Worm (Caenorhabditis elegans) whole organism, L4 larva: ENCODE results near the gene mig-10.

Experiments
- D1046.2 ChIP-seq: fragments of 200-800 bp; sonication (Bioruptor generic); IDR thresholded peaks from 2 replicates; pipeline ENCODE4 v1.3.6; 2022; ENCODE audit warnings: missing genetic modification characterization, missing compliant biosample characterization
- F26F4.8 ChIP-seq: fragments of 200-800 bp; sonication (Bioruptor generic); conservative IDR thresholded peaks from 2 replicates; pipeline ENCODE4 v1.3.6; 2022; ENCODE audit warnings: missing genetic modification characterization, missing compliant biosample characterization
- F37D6.2 ChIP-seq: sonication (generic microtip); optimal IDR thresholded peaks from 2 replicates; lab custom pipeline; 2016; ENCODE audit warnings: mild to moderate bottlenecking, missing genetic modification characterization, missing compliant biosample characterization
- F44E2.7 ChIP-seq: fragments of 200-800 bp; sonication (Bioruptor generic); IDR thresholded peaks from 2 replicates; pipeline ENCODE4 v2.1.2; 2022; ENCODE audit warnings: missing genetic modification characterization, missing compliant biosample characterization
- aha-1 ChIP-seq: fragments of 150-350 bp; peaks from one replicate; lab custom pipeline; 2014; ENCODE audit warnings: missing biosample characterization, missing genetic modification characterization
- ceh-20 ChIP-seq: fragments of 200-800 bp; sonication (Bioruptor generic); IDR thresholded peaks from 2 replicates; pipeline ENCODE4 v1.3.6; 2022; ENCODE audit warnings: missing genetic modification reagents, missing genetic modification characterization, missing compliant biosample characterization
- ceh-44 ChIP-seq: fragments of 200-800 bp; sonication (Bioruptor generic); IDR thresholded peaks from 2 replicates; pipeline ENCODE4 v1.3.6; 2022; ENCODE audit warnings: missing genetic modification reagents, missing genetic modification characterization, missing compliant biosample characterization
- ceh-62 ChIP-seq: sonication (generic microtip); optimal IDR thresholded peaks from 2 replicates; lab custom pipeline; 2017; ENCODE audit warnings: missing biosample characterization, missing genetic modification characterization
- cey-2 ChIP-seq: sonication (generic microtip); optimal IDR thresholded peaks from 3 replicates; lab custom pipeline; 2017; ENCODE audit warnings: missing genetic modification characterization, mild to moderate bottlenecking, missing compliant biosample characterization, antibody characterized with exemption, borderline replicate concordance; ENCODE audit not compliant: insufficient read depth
- daf-16 ChIP-seq, 3 experiments: sonication (generic microtip); optimal IDR thresholded peaks; 2 replicates each; lab custom pipeline; 2016 to 2017; ENCODE audit warnings: missing genetic modification characterization in 3 of 3, missing genetic modification reagents in 3 of 3, mild to moderate bottlenecking in 2 of 3, missing compliant biosample characterization in 2 of 3, missing biosample characterization in 1 of 3, moderate library complexity in 1 of 3
- daf-19 ChIP-seq: fragments of 200-800 bp; sonication (Bioruptor generic); conservative IDR thresholded peaks from 2 replicates; pipeline ENCODE4 v1.3.6; 2022; ENCODE audit warnings: missing genetic modification characterization, missing compliant biosample characterization
- dmd-8 ChIP-seq: fragments of 200-800 bp; sonication (Bioruptor generic); IDR thresholded peaks from 2 replicates; pipeline ENCODE4 v1.3.6; 2022; ENCODE audit warnings: missing genetic modification characterization, missing compliant biosample characterization
- dve-1 ChIP-seq: sonication (generic microtip); optimal IDR thresholded peaks from 2 replicates; lab custom pipeline; 2017; ENCODE audit warnings: antibody characterized with exemption, mild to moderate bottlenecking, missing genetic modification characterization, missing compliant biosample characterization; ENCODE audit not compliant: insufficient read depth
- gei-8 ChIP-seq: fragments of 200-800 bp; sonication (Bioruptor generic); optimal IDR thresholded peaks from 2 replicates; lab custom pipeline; 2018; ENCODE audit warnings: mild to moderate bottlenecking, missing genetic modification characterization, missing compliant biosample characterization
- hlh-11 ChIP-seq: fragments of 200-800 bp; sonication (Bioruptor generic); optimal IDR thresholded peaks from 2 replicates; lab custom pipeline; 2018; ENCODE audit warnings: mild to moderate bottlenecking, missing genetic modification characterization, missing compliant biosample characterization
- jun-1 ChIP-seq: fragments of 150-350 bp; optimal IDR thresholded peaks from 2 replicates; lab custom pipeline; 2014; ENCODE audit warnings: missing biosample characterization, missing genetic modification reagents, missing genetic modification characterization
- lin-13 ChIP-seq: fragments of 150-350 bp; optimal IDR thresholded peaks from 2 replicates; lab custom pipeline; 2014; ENCODE audit warnings: missing biosample characterization, missing genetic modification reagents, missing genetic modification characterization
- lin-15B ChIP-seq: fragments of 150-350 bp; sonication (generic microtip); optimal IDR thresholded peaks from 3 replicates; lab custom pipeline; 2014; ENCODE audit warnings: missing biosample characterization, missing genetic modification characterization
- madf-9 ChIP-seq: fragments of 200-800 bp; sonication (Bioruptor generic); conservative IDR thresholded peaks from 2 replicates; pipeline ENCODE4 v1.3.6; 2022; ENCODE audit warnings: missing genetic modification reagents, missing genetic modification characterization, missing compliant biosample characterization
- mdl-1 ChIP-seq, 2 experiments: fragments of 150-350 bp in 1 of 2; sonication (generic microtip) in 1 of 2; optimal IDR thresholded peaks; 2 replicates each; lab custom pipeline; 2014 to 2017; ENCODE audit warnings: missing biosample characterization in 2 of 2, missing genetic modification characterization in 2 of 2
- mep-1 ChIP-seq: fragments of 150-350 bp; sonication (generic microtip); optimal IDR thresholded peaks from 3 replicates; lab custom pipeline; 2014; ENCODE audit warnings: missing biosample characterization, missing genetic modification characterization
- mxl-2 ChIP-seq: fragments of 200-800 bp; sonication (Bioruptor generic); conservative IDR thresholded peaks from 2 replicates; pipeline ENCODE4 v1.3.6; 2022; ENCODE audit warnings: missing genetic modification reagents, missing genetic modification characterization, missing compliant biosample characterization
- nhr-10 ChIP-seq: fragments of 150-350 bp; optimal IDR thresholded peaks from 2 replicates; lab custom pipeline; 2014; ENCODE audit warnings: missing biosample characterization, missing genetic modification characterization
- nhr-25 ChIP-seq: sonication (generic microtip); optimal IDR thresholded peaks from 2 replicates; lab custom pipeline; 2017; ENCODE audit warnings: missing genetic modification characterization, mild to moderate bottlenecking, missing compliant biosample characterization, antibody characterized with exemption, moderate library complexity, borderline replicate concordance; ENCODE audit not compliant: insufficient read depth
- nhr-28 ChIP-seq: fragments of 150-350 bp; optimal IDR thresholded peaks from 2 replicates; lab custom pipeline; 2014; ENCODE audit warnings: missing biosample characterization, missing genetic modification characterization
- nhr-41 ChIP-seq: fragments of 200-800 bp; sonication (Bioruptor generic); IDR thresholded peaks from 2 replicates; pipeline ENCODE4 v1.3.6; 2022; ENCODE audit warnings: missing genetic modification reagents, missing genetic modification characterization, missing compliant biosample characterization
- php-3 ChIP-seq: fragments of 200-800 bp; sonication (Bioruptor generic); IDR thresholded peaks from 2 replicates; pipeline ENCODE4 v1.3.6; 2022; ENCODE audit warnings: missing genetic modification reagents, missing genetic modification characterization, missing compliant biosample characterization
- pqm-1 ChIP-seq: sonication (generic microtip); optimal IDR thresholded peaks from 2 replicates; lab custom pipeline; 2017; ENCODE audit warnings: missing biosample characterization, missing genetic modification characterization
- rbr-2 ChIP-seq: sonication (generic microtip); optimal IDR thresholded peaks from 2 replicates; lab custom pipeline; 2016; ENCODE audit warnings: missing genotype, missing genetic modification characterization, missing compliant biosample characterization
- saeg-2 ChIP-seq: fragments of 200-800 bp; sonication (Bioruptor generic); IDR thresholded peaks from 2 replicates; pipeline ENCODE4 v1.3.6; 2022; ENCODE audit warnings: missing genetic modification reagents, missing genetic modification characterization, missing compliant biosample characterization
- snpc-1.2 ChIP-seq: fragments of 200-800 bp; sonication (Bioruptor generic); IDR thresholded peaks from 2 replicates; pipeline ENCODE4 v1.3.6; 2022; ENCODE audit warnings: missing genetic modification reagents, missing genetic modification characterization, missing compliant biosample characterization
- snpc-4 ChIP-seq: fragments of 150-350 bp; optimal IDR thresholded peaks from 2 replicates; lab custom pipeline; 2014; ENCODE audit warnings: missing biosample characterization, missing genetic modification characterization
- spr-3 ChIP-seq: fragments of 200-800 bp; sonication (Bioruptor generic); optimal IDR thresholded peaks from 2 replicates; lab custom pipeline; 2018; ENCODE audit warnings: mild to moderate bottlenecking, missing genetic modification characterization, missing compliant biosample characterization
- tag-97 ChIP-seq: fragments of 200-800 bp; sonication (Bioruptor generic); IDR thresholded peaks from 2 replicates; pipeline ENCODE4 v1.3.6; 2022; ENCODE audit warnings: missing genetic modification characterization, missing compliant biosample characterization
- unc-39 ChIP-seq: sonication (generic microtip); optimal IDR thresholded peaks from 2 replicates; lab custom pipeline; 2017; ENCODE audit warnings: missing biosample characterization, missing genetic modification characterization
- unc-62 ChIP-seq, 3 experiments: fragments of 150-350 bp in 1 of 3; sonication (generic microtip); optimal IDR thresholded peaks in 2 of 3; peaks in 1 of 3; 1 replicate in 1 of 3; 2 replicates in 2 of 3; lab custom pipeline; 2014 to 2017; ENCODE audit warnings: missing biosample characterization in 3 of 3, missing genetic modification characterization in 3 of 3, missing genetic modification reagents in 3 of 3, missing genotype in 1 of 3
- zag-1 ChIP-seq: fragments of 150-350 bp; optimal IDR thresholded peaks from 2 replicates; lab custom pipeline; 2014; ENCODE audit warnings: missing biosample characterization, missing genetic modification characterization
- zfp-3 ChIP-seq: fragments of 200-800 bp; sonication (Bioruptor generic); conservative IDR thresholded peaks from 2 replicates; pipeline ENCODE4 v1.3.6; 2022; ENCODE audit warnings: missing genetic modification reagents, missing genetic modification characterization, missing compliant biosample characterization
- ztf-7 ChIP-seq: fragments of 150-350 bp; optimal IDR thresholded peaks from 2 replicates; lab custom pipeline; 2014; ENCODE audit warnings: missing biosample characterization, missing genetic modification characterization

Gene mig-10

ce11 chrIII:8298216-8298920, 19.5 kb downstream of the mig-10 start:
- TF ChIP-seq F26F4.8 (GFP tag; lab: Robert Waterston, UW) = no peak
- no peak for TF ChIP-seq lin-15B (tag; lab: Kevin White, UChicago)
- TF ChIP-seq php-3 (GFP tag; lab: Robert Waterston, UW) = peak; percentile 58; the same call in 1 of the 2 replicates
- TF ChIP-seq zfp-3 (GFP tag; lab: Robert Waterston, UW) = no peak
- TF ChIP-seq daf-19 (GFP tag; lab: Robert Waterston, UW) = no peak
- no peak for TF ChIP-seq snpc-4 (tag; lab: Kevin White, UChicago)
- no peak for TF ChIP-seq ceh-44 (GFP tag; lab: Robert Waterston, UW)
- TF ChIP-seq D1046.2 (GFP tag; lab: Robert Waterston, UW) = no peak
- TF ChIP-seq ceh-20 (GFP tag; lab: Robert Waterston, UW) = no peak
- no peak for TF ChIP-seq F44E2.7 (GFP tag; lab: Robert Waterston, UW)
- no peak for TF ChIP-seq daf-16 (GFP tag; optimal IDR thresholded peaks at IDR 0.05; lab: Kevin White, UChicago)
- peak; percentile 36 for TF ChIP-seq daf-16 (tag; optimal IDR thresholded peaks at IDR 0.05; lab: Kevin White, UChicago)
- TF ChIP-seq nhr-25 = no peak
- no peak for TF ChIP-seq zag-1 (tag; lab: Kevin White, UChicago)
- TF ChIP-seq unc-39 (tag; lab: Kevin White, UChicago) = no peak
- TF ChIP-seq mep-1 (tag; lab: Kevin White, UChicago) = no peak
- no peak for TF ChIP-seq saeg-2
- peak; percentile 88 for TF ChIP-seq aha-1 (tag; lab: Kevin White, UChicago)
- TF ChIP-seq ceh-62 (tag; lab: Kevin White, UChicago) = no peak
- TF ChIP-seq nhr-10 (tag; lab: Kevin White, UChicago) = no peak
- TF ChIP-seq hlh-11 = peak; percentile 1
- no peak for TF ChIP-seq rbr-2 (tag; lab: Kevin White, UChicago)
- TF ChIP-seq lin-13 (GFP tag; lab: Kevin White, UChicago) = no peak
- TF ChIP-seq unc-62 (GFP tag; optimal IDR thresholded peaks at IDR 0.05 in 1 of 2; lab: Kevin White, UChicago) = peak in 1 of 2 experiments; percentile 54
- TF ChIP-seq unc-62 (tag; optimal IDR thresholded peaks at IDR 0.05; lab: Kevin White, UChicago) = no peak

- TF ChIP-seq ztf-7 (no peak), jun-1 (tag; lab: Kevin White, UChicago) (no peak), madf-9 (GFP tag; lab: Robert Waterston, UW) (no peak), spr-3 (GFP tag; lab: Kevin White, UChicago) (no peak), dve-1 (tag; lab: Kevin White, UChicago) (no peak), F37D6.2 (tag; lab: Kevin White, UChicago) (no peak), snpc-1.2 (GFP tag; lab: Robert Waterston, UW) (no peak), tag-97 (GFP tag; lab: Robert Waterston, UW) (no peak), nhr-41 (GFP tag; lab: Robert Waterston, UW) (no peak), cey-2 (tag; lab: Kevin White, UChicago) (no peak), pqm-1 (tag; lab: Kevin White, UChicago) (no peak), dmd-8 (GFP tag; lab: Robert Waterston, UW) (no peak), gei-8 (GFP tag; lab: Kevin White, UChicago) (no peak), nhr-28 (tag; lab: Kevin White, UChicago) (no peak), mxl-2 (no peak), mdl-1 (tag; optimal IDR thresholded peaks at IDR 0.05; lab: Kevin White, UChicago) (no peak)
- TF ChIP-seq, all 104 proteins: peak for 0
Measured at ce11 chrIII:8299078-8299587, 20.2 kb downstream of the mig-10 start.
